Worm (Caenorhabditis elegans) whole organism, young adult: Measurements from ENCODE around the gene W02A2.12.

ENCODE experiments used
- B0336.3 ChIP-seq: fragments of 200-800 bp; sonication (Bioruptor generic); IDR thresholded peaks from 2 replicates; pipeline ENCODE4 v1.3.6; 2022; ENCODE audit warnings: missing genetic modification characterization, missing compliant biosample characterization
- F10E7.11 ChIP-seq: sonication (generic microtip); optimal IDR thresholded peaks from 2 replicates; lab custom pipeline; 2017; ENCODE audit warnings: mild to moderate bottlenecking, missing genetic modification characterization, moderate library complexity, missing compliant biosample characterization
- F22D6.2 ChIP-seq: sonication (generic microtip); optimal IDR thresholded peaks from 2 replicates; lab custom pipeline; 2016; ENCODE audit warnings: mild to moderate bottlenecking, missing genetic modification characterization, missing compliant biosample characterization
- F23B12.7 ChIP-seq: sonication (generic microtip); optimal IDR thresholded peaks from 2 replicates; lab custom pipeline; 2017; ENCODE audit warnings: missing genetic modification characterization, mild to moderate bottlenecking, missing compliant biosample characterization, antibody characterized with exemption, moderate library complexity; ENCODE audit not compliant: insufficient read depth
- F33H1.4 ChIP-seq: fragments of 200-800 bp; sonication (Bioruptor generic); IDR thresholded peaks from 2 replicates; pipeline ENCODE4 v1.3.6; 2022; ENCODE audit warnings: missing genetic modification reagents, missing genetic modification characterization, missing compliant biosample characterization
- F57A8.1 ChIP-seq: fragments of 200-800 bp; sonication (Bioruptor generic); optimal IDR thresholded peaks from 2 replicates; lab custom pipeline; 2018; ENCODE audit warnings: mild to moderate bottlenecking, missing genetic modification characterization, moderate library complexity, missing compliant biosample characterization
- K12H6.12 ChIP-seq: fragments of 200-800 bp; sonication (Bioruptor generic); optimal IDR thresholded peaks from 2 replicates; lab custom pipeline; 2018; ENCODE audit warnings: mild to moderate bottlenecking, missing genetic modification characterization, missing compliant biosample characterization
- T26A5.8 ChIP-seq: sonication (generic microtip); optimal IDR thresholded peaks from 2 replicates; lab custom pipeline; 2016; ENCODE audit warnings: missing genetic modification characterization, missing compliant biosample characterization
- ZK185.1 ChIP-seq: sonication (generic microtip); optimal IDR thresholded peaks from 2 replicates; lab custom pipeline; 2016; ENCODE audit warnings: mild to moderate bottlenecking, missing genetic modification characterization, missing compliant biosample characterization; ENCODE audit not compliant: poor library complexity, severe bottlenecking
- aptf-2 ChIP-seq: fragments of 200-800 bp; sonication (Bioruptor generic); conservative IDR thresholded peaks from 2 replicates; pipeline ENCODE4 v1.3.6; 2022; ENCODE audit warnings: missing genetic modification reagents, missing genetic modification characterization, missing compliant biosample characterization
- athp-1 ChIP-seq: sonication (generic microtip); optimal IDR thresholded peaks from 2 replicates; lab custom pipeline; 2017; ENCODE audit warnings: mild to moderate bottlenecking, missing genetic modification characterization, missing compliant biosample characterization
- bed-2 ChIP-seq: fragments of 200-800 bp; sonication (Bioruptor generic); IDR thresholded peaks from 2 replicates; pipeline ENCODE4 v1.3.6; 2022; ENCODE audit warnings: missing genetic modification reagents, missing genetic modification characterization, missing compliant biosample characterization
- ccch-3 ChIP-seq: fragments of 200-800 bp; sonication (Bioruptor generic); optimal IDR thresholded peaks from 2 replicates; lab custom pipeline; 2018; ENCODE audit warnings: mild to moderate bottlenecking, missing genetic modification characterization, missing compliant biosample characterization
- cebp-1 ChIP-seq, 2 experiments: fragments of 200-800 bp in 1 of 2; sonication (Bioruptor generic) in 1 of 2; sonication (generic microtip) in 1 of 2; IDR thresholded peaks in 1 of 2; optimal IDR thresholded peaks in 1 of 2; 2 replicates each; pipeline versions ENCODE4 v1.3.6 to Lab custom; 2017 to 2022; ENCODE audit warnings: missing compliant biosample characterization in 2 of 2, missing genetic modification characterization in 2 of 2, mild to moderate bottlenecking in 1 of 2, missing genetic modification reagents in 1 of 2, moderate library complexity in 1 of 2
- cebp-2 ChIP-seq: fragments of 200-800 bp; sonication (Bioruptor generic); IDR thresholded peaks from 2 replicates; pipeline ENCODE4 v1.3.6; 2022; ENCODE audit warnings: missing genetic modification characterization, missing compliant biosample characterization
- ceh-40 ChIP-seq: fragments of 200-800 bp; sonication (Bioruptor generic); IDR thresholded peaks from 2 replicates; pipeline ENCODE4 v1.3.6; 2022; ENCODE audit warnings: missing genetic modification characterization, missing compliant biosample characterization
- ceh-79 ChIP-seq: sonication (generic microtip); optimal IDR thresholded peaks from 2 replicates; lab custom pipeline; 2017; ENCODE audit warnings: mild to moderate bottlenecking, missing genetic modification characterization, missing compliant biosample characterization
- chd-7 ChIP-seq: sonication (generic microtip); optimal IDR thresholded peaks from 2 replicates; lab custom pipeline; 2016; ENCODE audit warnings: mild to moderate bottlenecking, missing genetic modification characterization, moderate library complexity, missing compliant biosample characterization
- efl-1 ChIP-seq: fragments of 150-350 bp; optimal IDR thresholded peaks from 2 replicates; lab custom pipeline; 2014; ENCODE audit warnings: missing biosample characterization, missing genetic modification reagents, missing genetic modification characterization
- egl-44 ChIP-seq: fragments of 200-800 bp; sonication (Bioruptor generic); IDR thresholded peaks from 2 replicates; pipeline ENCODE4 v1.3.6; 2022; ENCODE audit warnings: missing genetic modification reagents, missing genetic modification characterization, missing compliant biosample characterization
- egrh-3 ChIP-seq: fragments of 200-800 bp; sonication (Bioruptor generic); IDR thresholded peaks from 2 replicates; pipeline ENCODE4 v1.3.6; 2022; ENCODE audit warnings: missing genetic modification reagents, missing genetic modification characterization, missing compliant biosample characterization
- hsf-1 ChIP-seq: fragments of 200-800 bp; sonication (Bioruptor generic); IDR thresholded peaks from 2 replicates; pipeline ENCODE4 v1.3.6; 2022; ENCODE audit warnings: missing genetic modification reagents, missing genetic modification characterization, missing compliant biosample characterization
- lin-26 ChIP-seq: fragments of 200-800 bp; sonication (Bioruptor generic); IDR thresholded peaks from 2 replicates; pipeline ENCODE4 v1.3.6; 2022; ENCODE audit warnings: missing genetic modification reagents, missing genetic modification characterization, missing compliant biosample characterization
- lin-40 ChIP-seq: sonication (generic microtip); optimal IDR thresholded peaks from 2 replicates; lab custom pipeline; 2016; ENCODE audit warnings: missing genetic modification characterization, mild to moderate bottlenecking, missing compliant biosample characterization, missing genotype, missing genetic modification reagents
- lin-54 ChIP-seq: fragments of 200-800 bp; sonication (Bioruptor generic); optimal IDR thresholded peaks from 2 replicates; lab custom pipeline; 2018; ENCODE audit warnings: mild to moderate bottlenecking, missing genetic modification characterization, missing compliant biosample characterization
- lsl-1 ChIP-seq: fragments of 200-800 bp; sonication (Bioruptor generic); optimal IDR thresholded peaks from 2 replicates; lab custom pipeline; 2018; ENCODE audit warnings: mild to moderate bottlenecking, missing genetic modification characterization, moderate library complexity, missing compliant biosample characterization
- madf-6 ChIP-seq: fragments of 200-800 bp; sonication (Bioruptor generic); IDR thresholded peaks from 2 replicates; pipeline ENCODE4 v1.3.6; 2022; ENCODE audit warnings: missing genetic modification reagents, missing genetic modification characterization, missing compliant biosample characterization
- pbrm-1 ChIP-seq: fragments of 200-800 bp; sonication (Bioruptor generic); IDR thresholded peaks from 2 replicates; pipeline ENCODE4 v1.3.6; 2022; ENCODE audit warnings: missing genetic modification reagents, missing genetic modification characterization, missing compliant biosample characterization
- repo-1 ChIP-seq: sonication (generic microtip); optimal IDR thresholded peaks from 2 replicates; lab custom pipeline; 2017; ENCODE audit warnings: mild to moderate bottlenecking, missing genetic modification characterization, missing compliant biosample characterization
- snpc-3.4 ChIP-seq: sonication (generic microtip); optimal IDR thresholded peaks from 2 replicates; lab custom pipeline; 2017; ENCODE audit warnings: missing genetic modification characterization, mild to moderate bottlenecking, missing compliant biosample characterization, antibody characterized with exemption, moderate library complexity, missing genotype, missing genetic modification reagents
- snpc-4 ChIP-seq, 5 experiments: fragments of 150-350 bp in 1 of 5; sonication (generic microtip) in 4 of 5; optimal IDR thresholded peaks; 2 replicates each; lab custom pipeline; 2014 to 2018; ENCODE audit warnings: missing genetic modification characterization in 5 of 5, missing biosample characterization in 3 of 5, antibody characterized with exemption in 2 of 5, mild to moderate bottlenecking in 2 of 5, missing compliant biosample characterization in 2 of 5, missing genotype in 2 of 5, moderate library complexity in 2 of 5, missing genetic modification reagents in 1 of 5
- sptf-2 ChIP-seq: fragments of 200-800 bp; sonication (Bioruptor generic); optimal IDR thresholded peaks from 2 replicates; lab custom pipeline; 2018; ENCODE audit warnings: mild to moderate bottlenecking, missing genetic modification characterization, missing compliant biosample characterization
- tbp1 ChIP-seq: fragments of 200-800 bp; sonication (Bioruptor generic); optimal IDR thresholded peaks from 2 replicates; lab custom pipeline; 2018; ENCODE audit warnings: mild to moderate bottlenecking, missing genetic modification characterization, missing compliant biosample characterization
- zfh-2 ChIP-seq: fragments of 200-800 bp; sonication (Bioruptor generic); conservative IDR thresholded peaks from 2 replicates; pipeline ENCODE4 v1.3.6; 2022; ENCODE audit warnings: missing genetic modification reagents, missing genetic modification characterization, missing compliant biosample characterization
- ztf-18 ChIP-seq: sonication (generic microtip); optimal IDR thresholded peaks from 2 replicates; lab custom pipeline; 2016; ENCODE audit warnings: missing genotype, mild to moderate bottlenecking, missing genetic modification characterization, missing compliant biosample characterization
- ztf-3 ChIP-seq: fragments of 200-800 bp; sonication (Bioruptor generic); optimal IDR thresholded peaks from 2 replicates; lab custom pipeline; 2018; ENCODE audit warnings: mild to moderate bottlenecking, missing genetic modification characterization, missing compliant biosample characterization

The W02A2.12 gene

DNA sequence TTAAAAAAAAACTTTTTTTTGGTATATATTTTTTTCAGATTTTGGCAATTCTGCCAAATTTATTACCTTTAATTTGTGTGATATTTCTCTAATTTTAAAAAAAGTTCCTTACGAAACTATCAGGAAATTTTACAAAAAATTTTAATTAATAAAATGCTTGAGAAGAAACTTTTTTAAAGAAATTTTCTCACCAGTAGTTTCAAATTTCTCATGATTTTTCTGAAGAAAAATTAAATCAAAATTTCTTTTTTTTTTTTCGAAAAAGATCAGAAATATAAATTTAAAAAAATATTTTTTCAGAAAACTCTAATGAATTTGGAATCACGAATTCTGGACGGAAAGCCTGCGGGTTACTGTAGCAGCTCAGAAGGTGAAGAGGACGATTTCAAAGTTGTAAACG, 29.1 kb upstream of the W02A2.12 start, which contains the start of gene mau-8:
Gene mau-8, plus strand, starts transcription at position 301 of the 400 bp plus-strand sequence.
- TF ChIP-seq K12H6.12 (tag; lab: Kevin White, UChicago) (no peak), F22D6.2 (no peak), efl-1 (no peak), lin-54 (GFP tag; lab: Kevin White, UChicago) (no peak)

DNA sequence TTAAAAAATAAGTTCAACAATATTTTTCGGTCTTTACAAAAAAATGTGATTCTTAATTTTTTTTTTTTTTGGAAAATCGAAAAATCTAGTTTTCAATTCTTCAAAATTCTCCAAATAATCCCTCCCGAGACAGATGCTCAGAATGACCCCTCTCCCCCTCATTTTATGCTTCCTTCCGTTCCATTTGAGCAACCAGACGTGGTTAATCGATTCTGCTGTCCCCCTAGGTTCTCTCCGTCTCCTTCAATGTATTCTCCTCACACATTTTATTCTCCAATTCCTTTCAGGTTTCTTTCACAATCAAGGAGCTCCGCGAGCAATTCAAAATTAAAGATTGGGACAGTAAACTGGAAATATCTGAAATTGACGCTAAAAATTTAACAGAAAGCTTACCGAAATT, 26.3 kb upstream of the W02A2.12 start:
- TF ChIP-seq lin-40 (tag; lab: Kevin White, UChicago) = no peak
- no peak for TF ChIP-seq snpc-3.4 (tag; lab: Kevin White, UChicago)
- no peak for TF ChIP-seq aptf-2 (GFP tag; lab: Robert Waterston, UW)
- TF ChIP-seq efl-1 = no peak

DNA sequence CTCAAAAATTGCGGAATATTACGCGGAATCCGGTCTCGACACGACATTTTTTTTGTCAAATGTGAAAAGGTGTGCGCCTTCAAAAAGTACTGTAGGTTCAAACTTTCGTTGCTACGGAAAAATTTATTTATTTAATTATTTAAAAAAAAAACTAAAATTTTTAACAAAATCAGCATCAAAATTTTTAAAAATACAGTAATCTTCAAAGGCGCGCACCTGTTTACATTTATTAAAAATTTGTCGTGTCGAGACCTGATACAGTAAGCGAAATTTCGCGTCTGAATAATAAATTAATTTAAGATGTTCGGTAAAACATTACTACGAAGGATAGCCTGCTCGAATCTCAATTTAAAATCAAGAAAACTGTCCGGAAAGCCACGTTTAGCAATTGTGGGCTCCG, 23.1 kb upstream of the W02A2.12 start, which contains the start of gene Y62E10A.6:
Gene Y62E10A.6, plus strand, starts transcription at position 301 of the 400 bp plus-strand sequence.
- TF ChIP-seq bed-2 (GFP tag; lab: Robert Waterston, UW) (no peak), ztf-18 (tag; lab: Kevin White, UChicago) (peak; percentile 14), lsl-1 (GFP tag; lab: Kevin White, UChicago) (peak; percentile 6)

DNA sequence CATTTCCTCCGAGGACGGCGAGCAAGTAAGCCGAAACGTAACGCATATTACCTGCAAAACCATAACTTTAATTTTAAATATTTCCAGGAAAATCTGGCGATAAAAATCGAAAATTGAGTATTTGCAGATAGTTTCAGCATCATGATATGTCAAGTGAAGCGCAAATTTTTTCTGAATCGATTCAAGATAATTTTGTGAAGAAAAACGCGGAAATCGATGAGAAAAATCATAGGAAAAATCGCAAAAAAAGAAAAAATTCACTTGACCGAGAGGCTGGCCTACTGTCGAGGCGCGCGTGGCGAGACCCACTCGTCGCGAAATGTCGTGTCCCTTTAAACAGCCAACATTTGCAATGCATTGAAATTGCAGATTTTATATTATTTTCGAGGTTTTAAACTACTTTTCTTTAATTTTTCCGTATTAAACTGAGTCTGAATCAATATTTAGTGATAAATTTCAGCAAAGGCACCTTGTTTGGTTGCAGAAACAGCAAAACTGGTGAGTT, 21.7 kb upstream of the W02A2.12 start, which contains the start of the genes rla-2, popl-7 and Y62E10A.24:
Gene rla-2, minus strand, starts transcription at position 51 of the 505 bp plus-strand sequence.
Gene popl-7, plus strand, starts transcription at position 455 of the 505 bp plus-strand sequence.
Gene Y62E10A.24, plus strand, starts transcription at position 476 of the 505 bp plus-strand sequence.
- TF ChIP-seq madf-6 (GFP tag; lab: Robert Waterston, UW) = peak; percentile 12; the same call in 1 of the 2 replicates
- TF ChIP-seq snpc-4 (GFP tag; optimal IDR thresholded peaks at IDR 0.05; lab: Kevin White, UChicago) = no peak
- TF ChIP-seq snpc-4 (tag; optimal IDR thresholded peaks at IDR 0.05; lab: Kevin White, UChicago) = peak in 1 of 4 experiments; percentile 3
- TF ChIP-seq sptf-2 (GFP tag; lab: Kevin White, UChicago) = no peak
- peak; percentile 27 for TF ChIP-seq F23B12.7 (tag; lab: Kevin White, UChicago)
- TF ChIP-seq F33H1.4 (GFP tag; lab: Robert Waterston, UW) = peak; percentile 79

DNA sequence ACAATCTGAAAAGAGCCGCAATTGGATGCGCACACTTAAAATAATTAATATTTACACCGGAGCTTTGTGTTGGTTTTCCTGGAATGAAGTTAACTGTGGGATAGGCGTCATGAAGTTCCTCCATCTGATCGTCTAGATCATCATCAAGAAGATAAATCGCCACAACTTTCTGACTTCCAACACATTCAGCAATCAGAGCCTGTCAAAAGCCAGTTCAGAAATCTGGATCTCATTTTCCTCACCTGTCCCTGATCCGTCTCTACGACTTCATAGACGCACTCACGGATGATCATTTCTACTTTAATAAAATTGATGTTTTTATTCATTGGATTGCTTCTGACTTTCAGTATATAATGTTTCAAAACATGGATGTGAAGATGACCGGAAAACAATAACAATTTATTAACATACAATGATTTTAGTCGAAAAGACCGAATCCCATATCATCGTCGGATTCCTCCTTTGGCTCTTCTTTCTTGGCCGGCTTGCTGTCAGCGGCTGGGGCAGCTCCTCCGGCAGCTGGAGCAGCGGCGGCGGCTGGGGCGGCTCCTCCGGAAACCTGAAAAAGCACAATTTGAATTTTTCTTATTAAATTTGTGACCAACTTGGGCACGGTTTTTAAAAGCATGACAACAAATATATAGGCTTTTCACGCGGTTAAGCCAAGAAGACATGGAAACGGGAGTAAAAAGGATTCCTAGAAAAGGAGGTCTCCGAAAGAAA, 20.6 kb upstream of the W02A2.12 start, which contains the start of gene agt-1:
Gene agt-1, minus strand, starts transcription at position 293 of the 723 bp plus-strand sequence.
- TF ChIP-seq hsf-1 = peak; percentile 56
- peak; percentile 68 for TF ChIP-seq B0336.3 (GFP tag; lab: Robert Waterston, UW)
- TF ChIP-seq repo-1 (tag; lab: Kevin White, UChicago) = peak; percentile 43
- peak; percentile 42 for TF ChIP-seq ceh-79 (tag; lab: Kevin White, UChicago)
- TF ChIP-seq zfh-2 (GFP tag; lab: Robert Waterston, UW) = peak; percentile 84
- TF ChIP-seq F10E7.11 (tag; lab: Kevin White, UChicago) = no peak
- TF ChIP-seq ztf-3 (GFP tag; lab: Kevin White, UChicago) = no peak
- peak; percentile 29 for TF ChIP-seq tbp1 (GFP tag; lab: Kevin White, UChicago)
- TF ChIP-seq F33H1.4 (GFP tag; lab: Robert Waterston, UW) = peak; percentile 47
- TF ChIP-seq pbrm-1 = peak; percentile 60
- peak; percentile 74 for TF ChIP-seq madf-6 (GFP tag; lab: Robert Waterston, UW)
- TF ChIP-seq cebp-1 (GFP tag; IDR thresholded peaks at IDR 0.05; lab: Robert Waterston, UW) = no peak
- peak; percentile 5 for TF ChIP-seq cebp-1 (tag; optimal IDR thresholded peaks at IDR 0.05; lab: Kevin White, UChicago)
- peak; percentile 31 for TF ChIP-seq chd-7 (tag; lab: Kevin White, UChicago)
- TF ChIP-seq cebp-2 (GFP tag; lab: Robert Waterston, UW) = peak; percentile 89
- TF ChIP-seq F57A8.1 (GFP tag; lab: Kevin White, UChicago) = no peak
- peak; percentile 54; the same call in 1 of the 2 replicates for TF ChIP-seq lin-26
- no peak for TF ChIP-seq ceh-40
- TF ChIP-seq athp-1 (tag; lab: Kevin White, UChicago) = peak; percentile 29
- no peak for TF ChIP-seq snpc-4 (GFP tag; optimal IDR thresholded peaks at IDR 0.05; lab: Kevin White, UChicago)
- TF ChIP-seq snpc-4 (tag; optimal IDR thresholded peaks at IDR 0.05; lab: Kevin White, UChicago) = peak in 2 of 4 experiments; percentile 40 to 71
- 0 out of 2 replicates have a peak, but pooled peaks have one; percentile 17 for TF ChIP-seq egl-44 (GFP tag; lab: Robert Waterston, UW)
- no peak for TF ChIP-seq ZK185.1 (tag; lab: Kevin White, UChicago)
- no peak for TF ChIP-seq ccch-3
- TF ChIP-seq lsl-1 (GFP tag; lab: Kevin White, UChicago) = peak; percentile 5
- TF ChIP-seq egrh-3 (GFP tag; lab: Robert Waterston, UW) = peak; percentile 92
- TF ChIP-seq T26A5.8 = peak; percentile 41
